Worm (Caenorhabditis elegans): ENCODE data around the gene grl-18.

- no peak for TF ChIP-seq bed-3 (GFP tag; optimal IDR thresholded peaks at IDR 0.05)
- TF ChIP-seq zip-8 (tag; optimal IDR thresholded peaks at IDR 0.05), result no peak
- no peak for TF ChIP-seq mls-2 (tag; optimal IDR thresholded peaks at IDR 0.05)
- TF ChIP-seq pha-4 (tag; optimal IDR thresholded peaks at IDR 0.05), result no peak
- no peak for TF ChIP-seq ces-1 (GFP tag; optimal IDR thresholded peaks at IDR 0.05)
- no peak for TF ChIP-seq unc-39 (tag; optimal IDR thresholded peaks at IDR 0.05)
- TF ChIP-seq nhr-28 (tag; optimal IDR thresholded peaks at IDR 0.05), result no peak
- TF ChIP-seq nhr-12 (tag; optimal IDR thresholded peaks at IDR 0.05), result no peak
- no peak for TF ChIP-seq lin-13 (tag; optimal IDR thresholded peaks at IDR 0.05)
- no peak for TF ChIP-seq snpc-4 (tag; optimal IDR thresholded peaks at IDR 0.05)
- TF ChIP-seq tbx-8 (GFP tag; optimal IDR thresholded peaks at IDR 0.05), result no peak
Measured at ce11 chrV:5527694-5528093, 39.0 kb upstream of the grl-18 start.

Measured in whole organism, mixed stage, embryonic.